Worm (Caenorhabditis elegans): ENCODE data around the gene rfc-2.

ce11 chrIV:1361616-1362228, 14.6 kb downstream of the rfc-2 start:
- TF ChIP-seq unc-62 (GFP tag; optimal IDR thresholded peaks at IDR 0.05) (no peak), nhr-43 (tag; optimal IDR thresholded peaks at IDR 0.05; ENCODE audit: poor library complexity, severe bottlenecking) (no peak), lin-15B (tag; optimal IDR thresholded peaks at IDR 0.05) (no peak), aly-2 (tag; optimal IDR thresholded peaks at IDR 0.05) (no peak), elt-3 (tag; optimal IDR thresholded peaks at IDR 0.05) (no peak), nhr-76 (tag; optimal IDR thresholded peaks at IDR 0.05) (no peak), hmg-11 (tag; optimal IDR thresholded peaks at IDR 0.05) (no peak), elt-2 (tag; optimal IDR thresholded peaks at IDR 0.05) (no peak), ama-1 (optimal IDR thresholded peaks at IDR 0.05) (no peak), nhr-77 (tag; optimal IDR thresholded peaks at IDR 0.05) (no peak), fos-1 (tag; optimal IDR thresholded peaks at IDR 0.05) (no peak), egl-27 (tag; optimal IDR thresholded peaks at IDR 0.05) (no peak), nhr-23 (tag; optimal IDR thresholded peaks at IDR 0.05) (no peak)

Measured in whole organism, L3 larva.